Fruit fly (Drosophila melanogaster) whole organism, embryonic: ENCODE measurements around the gene Desat2.

Experiments
- Adf1 ChIP-seq: fragments of 200-800 bp; sonication (Bioruptor generic); IDR thresholded peaks from 2 replicates; pipeline ENCODE4 v1.3.6; 2022; ENCODE audit warnings: missing biosample characterization, missing genetic modification characterization
- BtbVII ChIP-seq: fragments of 200-800 bp; sonication (Bioruptor generic); optimal IDR thresholded peaks from 3 replicates; lab custom pipeline; 2017; ENCODE audit warnings: missing biosample characterization, mild to moderate bottlenecking, missing genetic modification characterization
- CG11456 ChIP-seq: fragments of 200-800 bp; sonication (Bioruptor generic); IDR thresholded peaks from 3 replicates; pipeline ENCODE4 v1.3.6; 2022; ENCODE audit warnings: missing biosample characterization, missing genetic modification characterization
- CG13894 ChIP-seq: fragments of 200-800 bp; sonication (Bioruptor generic); optimal IDR thresholded peaks from 3 replicates; lab custom pipeline; 2018; ENCODE audit warnings: missing biosample characterization, mild to moderate bottlenecking, missing genetic modification characterization, moderate library complexity
- CG14710 ChIP-seq: fragments of 200-800 bp; sonication (Bioruptor generic); optimal IDR thresholded peaks from 3 replicates; lab custom pipeline; 2019; ENCODE audit warnings: missing biosample characterization, mild to moderate bottlenecking, missing genetic modification characterization, moderate library complexity
- CG15514 ChIP-seq: fragments of 200-800 bp; sonication (Bioruptor generic); optimal IDR thresholded peaks from 3 replicates; lab custom pipeline; 2017; ENCODE audit warnings: missing biosample characterization, missing genetic modification characterization, mild to moderate bottlenecking, moderate library complexity, missing genetic modification reagents
- CG17912 ChIP-seq: fragments of 200-800 bp; sonication (Bioruptor generic); optimal IDR thresholded peaks from 2 replicates; lab custom pipeline; 2018; ENCODE audit warnings: missing biosample characterization, mild to moderate bottlenecking, missing genetic modification characterization
- CG18262 ChIP-seq: fragments of 200-800 bp; optimal IDR thresholded peaks from 3 replicates; lab custom pipeline; 2019; ENCODE audit warnings: missing biosample characterization, mild to moderate bottlenecking, missing genetic modification characterization, moderate library complexity
- CG18599 ChIP-seq: fragments of 200-800 bp; sonication (Bioruptor generic); optimal IDR thresholded peaks from 3 replicates; lab custom pipeline; 2017; ENCODE audit warnings: missing biosample characterization, missing genetic modification characterization, mild to moderate bottlenecking, moderate library complexity, missing genetic modification reagents
- CG31224 ChIP-seq: fragments of 200-800 bp; sonication (Bioruptor generic); IDR thresholded peaks from 2 replicates; pipeline ENCODE4 v1.3.6; 2022; ENCODE audit warnings: missing biosample characterization, missing genetic modification characterization
- CG3281 ChIP-seq: fragments of 200-800 bp; sonication (Bioruptor generic); optimal IDR thresholded peaks from 3 replicates; lab custom pipeline; 2017; ENCODE audit warnings: missing biosample characterization, mild to moderate bottlenecking, missing genetic modification characterization
- CG3407 ChIP-seq: fragments of 200-800 bp; sonication (Bioruptor generic); optimal IDR thresholded peaks from 2 replicates; lab custom pipeline; 2018; ENCODE audit warnings: missing biosample characterization, mild to moderate bottlenecking, missing genetic modification characterization
- CG3847 ChIP-seq: fragments of 200-800 bp; sonication (Bioruptor generic); IDR thresholded peaks from 2 replicates; pipeline ENCODE4 v1.3.6; 2022; ENCODE audit warnings: missing biosample characterization, missing genetic modification characterization
- CG4820 ChIP-seq: fragments of 200-800 bp; sonication (Bioruptor generic); optimal IDR thresholded peaks from 3 replicates; lab custom pipeline; 2016; ENCODE audit warnings: missing biosample characterization, missing genetic modification characterization
- CG5245 ChIP-seq: fragments of 200-800 bp; sonication (Bioruptor generic); optimal IDR thresholded peaks from 3 replicates; lab custom pipeline; 2016; ENCODE audit warnings: missing biosample characterization, missing genetic modification characterization
- CG6765 ChIP-seq: fragments of 200-800 bp; sonication (Bioruptor generic); optimal IDR thresholded peaks from 3 replicates; lab custom pipeline; 2017; ENCODE audit warnings: missing biosample characterization, mild to moderate bottlenecking, missing genetic modification characterization
- CG6791 ChIP-seq: fragments of 200-800 bp; sonication (Bioruptor generic); IDR thresholded peaks from 3 replicates; pipeline ENCODE4 v1.3.6; 2022; ENCODE audit warnings: missing biosample characterization, missing genetic modification characterization; ENCODE audit not compliant: partially characterized antibody
- CG7271 ChIP-seq: fragments of 200-800 bp; sonication (Bioruptor generic); optimal IDR thresholded peaks from 2 replicates; lab custom pipeline; 2018; ENCODE audit warnings: missing biosample characterization, mild to moderate bottlenecking, missing genetic modification characterization, moderate library complexity
- CG7786 ChIP-seq: fragments of 200-800 bp; sonication (Bioruptor generic); optimal IDR thresholded peaks from 2 replicates; lab custom pipeline; 2016; ENCODE audit warnings: missing biosample characterization, missing genetic modification characterization
- CG8281 ChIP-seq: fragments of 200-800 bp; sonication (Bioruptor generic); optimal IDR thresholded peaks from 2 replicates; lab custom pipeline; 2018; ENCODE audit warnings: missing biosample characterization, mild to moderate bottlenecking, missing genetic modification characterization, moderate library complexity
- CG8359 ChIP-seq: fragments of 200-800 bp; sonication (Bioruptor generic); optimal IDR thresholded peaks from 2 replicates; lab custom pipeline; 2017; ENCODE audit warnings: missing biosample characterization, mild to moderate bottlenecking, missing genetic modification characterization, borderline replicate concordance
- Chrac-16 ChIP-seq: fragments of 200-800 bp; sonication (Bioruptor generic); optimal IDR thresholded peaks from 3 replicates; lab custom pipeline; 2016; ENCODE audit warnings: missing biosample characterization, missing genetic modification characterization
- CoRest ChIP-seq: fragments of 200-800 bp; sonication (Bioruptor generic); optimal IDR thresholded peaks from 3 replicates; lab custom pipeline; 2018; ENCODE audit warnings: missing biosample characterization, mild to moderate bottlenecking, missing genetic modification characterization, moderate library complexity
- D19A ChIP-seq: fragments of 200-800 bp; optimal IDR thresholded peaks from 3 replicates; lab custom pipeline; 2019; ENCODE audit warnings: missing biosample characterization, mild to moderate bottlenecking, missing genetic modification characterization, moderate library complexity
- Fer3 ChIP-seq: fragments of 200-800 bp; sonication (Bioruptor generic); optimal IDR thresholded peaks from 2 replicates; lab custom pipeline; 2018; ENCODE audit warnings: missing biosample characterization, mild to moderate bottlenecking, missing genetic modification characterization, moderate library complexity
- NK7.1 ChIP-seq: fragments of 200-800 bp; sonication (Bioruptor generic); optimal IDR thresholded peaks from 3 replicates; lab custom pipeline; 2016; ENCODE audit warnings: missing biosample characterization, missing genetic modification characterization
- Six4 ChIP-seq: fragments of 200-800 bp; sonication (Bioruptor generic); optimal IDR thresholded peaks from 2 replicates; lab custom pipeline; 2016; ENCODE audit warnings: missing biosample characterization, missing genetic modification characterization
- amos ChIP-seq: fragments of 200-800 bp; sonication (Bioruptor generic); IDR thresholded peaks from 2 replicates; pipeline ENCODE4 v1.3.6; 2022; ENCODE audit warnings: missing biosample characterization, missing genetic modification characterization; ENCODE audit not compliant: partially characterized antibody
- bbx ChIP-seq: fragments of 200-800 bp; sonication (Bioruptor generic); IDR thresholded peaks from 2 replicates; pipeline ENCODE4 v1.3.6; 2022; ENCODE audit warnings: missing biosample characterization, missing genetic modification characterization; ENCODE audit not compliant: partially characterized antibody
- cad ChIP-seq: fragments of >200 bp; optimal IDR thresholded peaks from 2 replicates; lab custom pipeline; 2017; ENCODE audit warnings: missing biosample characterization, missing genetic modification characterization
- cg ChIP-seq: fragments of 200-800 bp; sonication (Bioruptor generic); optimal IDR thresholded peaks from 3 replicates; lab custom pipeline; 2019; ENCODE audit warnings: missing biosample characterization, mild to moderate bottlenecking, missing genetic modification characterization, moderate library complexity
- chm ChIP-seq: fragments of 200-800 bp; sonication (Bioruptor generic); IDR thresholded peaks from 2 replicates; pipeline ENCODE4 v1.3.6; 2022; ENCODE audit warnings: missing biosample characterization, missing genetic modification characterization
- dpn ChIP-seq, 2 experiments: fragments of 200-800 bp; sonication (Bioruptor generic); optimal IDR thresholded peaks; 3 replicates each; lab custom pipeline; 2016; ENCODE audit warnings: missing biosample characterization in 2 of 2, missing genetic modification characterization in 2 of 2
- dysf ChIP-seq: fragments of 200-800 bp; sonication (Bioruptor generic); IDR thresholded peaks from 3 replicates; pipeline ENCODE4 v1.3.6; 2022; ENCODE audit warnings: missing biosample characterization, missing genetic modification characterization
- fd3F ChIP-seq: fragments of 200-800 bp; sonication (Bioruptor generic); optimal IDR thresholded peaks from 2 replicates; lab custom pipeline; 2018; ENCODE audit warnings: missing biosample characterization, mild to moderate bottlenecking, missing genetic modification characterization, moderate library complexity
- ham ChIP-seq: fragments of 200-800 bp; sonication (Bioruptor generic); IDR thresholded peaks from 2 replicates; pipeline ENCODE4 v1.3.6; 2022; ENCODE audit warnings: missing biosample characterization, missing genetic modification characterization
- lilli ChIP-seq: fragments of 200-800 bp; sonication (Bioruptor generic); optimal IDR thresholded peaks from 3 replicates; lab custom pipeline; 2016; ENCODE audit warnings: missing biosample characterization, missing genetic modification characterization
- mirr ChIP-seq: fragments of 200-800 bp; sonication (Bioruptor generic); optimal IDR thresholded peaks from 3 replicates; lab custom pipeline; 2018; ENCODE audit warnings: missing biosample characterization, mild to moderate bottlenecking, missing genetic modification characterization
- mld ChIP-seq: fragments of 200-800 bp; sonication (Bioruptor generic); IDR thresholded peaks from 3 replicates; pipeline ENCODE4 v1.3.6; 2022; ENCODE audit warnings: missing biosample characterization, missing genetic modification characterization; ENCODE audit not compliant: partially characterized antibody
- nom ChIP-seq: fragments of 200-800 bp; sonication (Bioruptor generic); optimal IDR thresholded peaks from 2 replicates; lab custom pipeline; 2017; ENCODE audit warnings: missing biosample characterization, missing genetic modification characterization, mild to moderate bottlenecking, moderate library complexity, missing genetic modification reagents
- pan ChIP-seq, 4 experiments: fragments of >200 bp in 3 of 4; fragments of 200-800 bp in 1 of 4; sonication (Bioruptor generic) in 1 of 4; optimal IDR thresholded peaks in 3 of 4; IDR thresholded peaks in 1 of 4; 2 replicates each; pipeline versions ENCODE4 v1.3.6 to Lab custom; 2017 to 2022; ENCODE audit warnings: missing biosample characterization in 2 of 4, missing genetic modification characterization in 2 of 4, mixed read lengths in 1 of 4
- pnt ChIP-seq: fragments of 200-800 bp; sonication (Bioruptor generic); optimal IDR thresholded peaks from 3 replicates; lab custom pipeline; 2016; ENCODE audit warnings: missing biosample characterization, missing genetic modification characterization
- prd ChIP-seq, 3 experiments: fragments of >200 bp in 2 of 3; fragments of 200-800 bp in 1 of 3; sonication (Bioruptor generic) in 1 of 3; optimal IDR thresholded peaks in 2 of 3; IDR thresholded peaks in 1 of 3; 2 replicates in 2 of 3; 3 replicates in 1 of 3; pipeline versions ENCODE4 v1.3.6 to Lab custom; 2017 to 2022; ENCODE audit warnings: missing biosample characterization in 1 of 3, missing genetic modification characterization in 1 of 3
- rib ChIP-seq: fragments of 200-800 bp; sonication (Bioruptor generic); IDR thresholded peaks from 2 replicates; pipeline ENCODE4 v1.3.6; 2022; ENCODE audit warnings: missing biosample characterization, missing genetic modification characterization
- ro ChIP-seq: fragments of 200-800 bp; sonication (Bioruptor generic); IDR thresholded peaks from 2 replicates; pipeline ENCODE4 v1.3.6; 2022; ENCODE audit warnings: missing biosample characterization, missing genetic modification characterization
- stc ChIP-seq: fragments of 200-800 bp; sonication (Bioruptor generic); IDR thresholded peaks from 2 replicates; pipeline ENCODE4 v1.3.6; 2022; ENCODE audit warnings: missing biosample characterization, missing genetic modification characterization
- vvl ChIP-seq: fragments of 200-800 bp; sonication (Bioruptor generic); IDR thresholded peaks from 2 replicates; pipeline ENCODE4 v1.3.6; 2022; ENCODE audit warnings: missing biosample characterization, missing genetic modification characterization
- zen ChIP-seq: fragments of 200-800 bp; sonication (Bioruptor generic); optimal IDR thresholded peaks from 3 replicates; lab custom pipeline; 2018; ENCODE audit warnings: missing biosample characterization, mild to moderate bottlenecking, missing genetic modification characterization, moderate library complexity

The Desat2 gene

dm6 chr3R:12425510-12426309 is 10.3 kb upstream of the Desat2 start, which contains the start of gene Pp1-87B (continued):
- TF ChIP-seq chm (GFP tag; lab: Robert Waterston, UW) (0 out of 2 replicates have a peak, but pooled peaks have one; percentile 52), mld (GFP tag; lab: Robert Waterston, UW) (no peak), BtbVII (GFP tag; lab: Kevin White, UChicago) (no peak), CG8281 (no peak), lilli (GFP tag; lab: Kevin White, UChicago) (no peak), CG6791 (peak; percentile 55; the same call in 2 of the 3 replicates), CG4820 (no peak), mirr (GFP tag; lab: Kevin White, UChicago) (peak; percentile 2), D19A (tag; lab: Kevin White, UChicago) (no peak), zen (peak; percentile 38), CG7271 (tag; lab: Kevin White, UChicago) (no peak), dpn (GFP tag; optimal IDR thresholded peaks at IDR 0.05; lab: Kevin White, UChicago) (peak in 1 of 2 experiments; percentile 11), amos (GFP tag; lab: Robert Waterston, UW) (peak; percentile 25; the same call in 1 of the 2 replicates), Six4 (GFP tag; lab: Kevin White, UChicago) (no peak), prd (optimal IDR thresholded peaks at IDR 0.05; lab: Kevin White, UChicago) (no peak), prd (GFP tag; IDR thresholded peaks at IDR 0.05; lab: Robert Waterston, UW) (peak; percentile 22; the same call in 1 of the 3 replicates), ham (no peak), CG3407 (GFP tag; lab: Kevin White, UChicago) (no peak), ro (GFP tag; lab: Robert Waterston, UW) (no peak), CG5245 (GFP tag; lab: Kevin White, UChicago) (no peak), CG3281 (GFP tag; lab: Kevin White, UChicago) (no peak), CG18262 (tag; lab: Kevin White, UChicago) (peak; percentile 34), pan (optimal IDR thresholded peaks at IDR 0.05; lab: Kevin White, UChicago) (no peak), pan (GFP tag; optimal IDR thresholded peaks at IDR 0.05 in 1 of 2, IDR thresholded peaks at IDR 0.05 in 1 of 2) (no peak), CG31224 (GFP tag; lab: Robert Waterston, UW) (no peak), cg (GFP tag; lab: Kevin White, UChicago) (no peak), cad (no peak), Chrac-16 (GFP tag; lab: Kevin White, UChicago) (no peak), CG7786 (GFP tag; lab: Kevin White, UChicago) (peak; percentile 2), CG11456 (GFP tag; lab: Robert Waterston, UW) (no peak), rib (GFP tag; lab: Robert Waterston, UW) (no peak), CoRest (tag; lab: Kevin White, UChicago) (peak; percentile 63), CG18599 (no peak), CG17912 (GFP tag; lab: Kevin White, UChicago) (no peak), fd3F (GFP tag; lab: Kevin White, UChicago) (no peak), nom (no peak)
- TF ChIP-seq, all 482 proteins: peak for 112

dm6 chr3R:12426310-12426653 is 9.8 kb upstream of the Desat2 start, which contains the start of gene NANS:
Gene NANS, plus strand, starts transcription at chr3R:12426578.
- no peak for TF ChIP-seq CG13894 (tag; lab: Kevin White, UChicago)
- no peak for TF ChIP-seq CG3847 (GFP tag; lab: Robert Waterston, UW)
- no peak for TF ChIP-seq dysf (GFP tag; lab: Robert Waterston, UW)
- no peak for TF ChIP-seq Adf1 (GFP tag; lab: Robert Waterston, UW)
- TF ChIP-seq stc (GFP tag; lab: Robert Waterston, UW) = no peak
- TF ChIP-seq bbx (GFP tag; lab: Robert Waterston, UW) = no peak
- TF ChIP-seq CG6765 (GFP tag; lab: Kevin White, UChicago) = peak; percentile 3
- no peak for TF ChIP-seq fd3F (GFP tag; lab: Kevin White, UChicago)
- TF ChIP-seq NK7.1 = no peak
- TF ChIP-seq vvl (GFP tag; lab: Robert Waterston, UW) = no peak
- TF ChIP-seq pnt (GFP tag; lab: Kevin White, UChicago) = no peak
- TF ChIP-seq CG8359 (GFP tag; lab: Kevin White, UChicago) = no peak
- TF ChIP-seq CG15514 = peak; percentile 34
- TF ChIP-seq Fer3 (tag; lab: Kevin White, UChicago) = peak; percentile 9
- peak; percentile 5 for TF ChIP-seq CG14710 (tag; lab: Kevin White, UChicago)
- TF ChIP-seq CG17912 (GFP tag; lab: Kevin White, UChicago) = no peak
